Worm (Caenorhabditis elegans): ENCODE results near the gene shn-1.

Gene shn-1

DNA sequence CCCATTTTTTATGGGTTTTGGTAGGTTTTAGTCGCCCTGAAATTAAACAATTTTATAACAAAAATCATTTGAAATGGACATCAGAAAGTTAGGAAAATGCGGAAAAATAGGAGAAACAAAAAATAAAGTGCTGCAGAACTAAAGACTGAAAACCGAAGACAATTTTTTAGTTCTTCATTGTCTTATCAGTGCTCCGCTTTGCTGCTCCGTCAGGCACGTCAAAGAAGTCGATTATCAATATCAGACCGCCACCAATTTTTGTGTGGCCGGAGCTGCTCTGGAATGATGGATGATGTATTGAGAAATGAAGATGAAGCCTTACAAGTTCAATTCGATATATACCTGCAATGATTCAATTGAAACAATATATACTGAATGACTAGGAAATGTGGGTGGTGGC, 47.7 kb upstream of the shn-1 start, which contains the start of gene vha-6:
Gene vha-6 (minus strand): TSS at position 36 of the 400 bp plus-strand sequence.
- TF ChIP-seq madf-6 (GFP tag; IDR thresholded peaks at IDR 0.05) (no peak), ekl-4 (GFP tag; IDR thresholded peaks at IDR 0.05) (no peak), snpc-1.1 (tag; optimal IDR thresholded peaks at IDR 0.05; ENCODE audit: insufficient read depth) (no peak), unc-130 (GFP tag; optimal IDR thresholded peaks at IDR 0.05) (no peak), ccch-3 (GFP tag; optimal IDR thresholded peaks at IDR 0.05) (no peak), nhr-179 (tag; optimal IDR thresholded peaks at IDR 0.05) (no peak), nhr-80 (tag; optimal IDR thresholded peaks at IDR 0.05) (peak; percentile 96)

DNA sequence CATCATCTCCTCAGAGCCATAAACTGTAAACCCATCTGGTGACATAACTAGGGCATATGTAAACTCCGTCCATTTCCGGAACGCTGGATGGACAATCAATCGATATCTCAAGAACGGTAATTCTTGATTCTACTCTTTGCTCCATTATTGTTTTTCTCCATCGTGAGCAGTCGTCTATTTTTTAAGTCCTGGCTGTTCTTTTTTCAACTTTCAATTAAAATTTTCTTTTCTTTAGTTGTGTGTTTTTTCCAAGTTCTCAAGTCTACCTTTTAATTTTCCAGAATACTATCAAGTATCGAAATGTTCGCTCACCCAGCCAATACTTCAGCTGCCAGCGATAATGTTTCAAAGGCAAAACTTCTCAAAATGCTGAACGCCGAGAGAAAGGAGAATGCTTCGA, 43.2 kb upstream of the shn-1 start, which contains the start of gene C05D12.5:
Gene C05D12.5 (plus strand): TSS at position 301 of the 400 bp plus-strand sequence.
- TF ChIP-seq madf-8 (GFP tag; conservative IDR thresholded peaks at IDR 0.05) (no peak), B0019.2 (GFP tag; conservative IDR thresholded peaks at IDR 0.05) (no peak), xnd-1 (tag; optimal IDR thresholded peaks at IDR 0.05) (no peak), attf-5 (GFP tag; optimal IDR thresholded peaks at IDR 0.05) (no peak), F39B2.1 (GFP tag; IDR thresholded peaks at IDR 0.05) (no peak), Y79H2A.3 (GFP tag; conservative IDR thresholded peaks at IDR 0.05) (no peak), ceh-40 (GFP tag; IDR thresholded peaks at IDR 0.05) (no peak), zim-3 (tag; optimal IDR thresholded peaks at IDR 0.05) (no peak), hmg-1.2 (GFP tag; IDR thresholded peaks at IDR 0.05) (no peak), let-607 (tag; optimal IDR thresholded peaks at IDR 0.05) (no peak), F33H1.4 (GFP tag; IDR thresholded peaks at IDR 0.05) (no peak), F57A8.1 (GFP tag; optimal IDR thresholded peaks at IDR 0.05) (no peak), nfyb-1 (GFP tag; IDR thresholded peaks at IDR 0.05) (no peak), bed-1 (GFP tag; IDR thresholded peaks at IDR 0.05) (no peak), snpc-1.3 (tag; optimal IDR thresholded peaks at IDR 0.05; ENCODE audit: insufficient read depth) (no peak), C17E4.6 (GFP tag; IDR thresholded peaks at IDR 0.05) (no peak), ztf-6 (GFP tag; IDR thresholded peaks at IDR 0.05) (no peak), B0261.1 (tag; optimal IDR thresholded peaks at IDR 0.05) (no peak), madf-3 (GFP tag; IDR thresholded peaks at IDR 0.05) (no peak)

DNA sequence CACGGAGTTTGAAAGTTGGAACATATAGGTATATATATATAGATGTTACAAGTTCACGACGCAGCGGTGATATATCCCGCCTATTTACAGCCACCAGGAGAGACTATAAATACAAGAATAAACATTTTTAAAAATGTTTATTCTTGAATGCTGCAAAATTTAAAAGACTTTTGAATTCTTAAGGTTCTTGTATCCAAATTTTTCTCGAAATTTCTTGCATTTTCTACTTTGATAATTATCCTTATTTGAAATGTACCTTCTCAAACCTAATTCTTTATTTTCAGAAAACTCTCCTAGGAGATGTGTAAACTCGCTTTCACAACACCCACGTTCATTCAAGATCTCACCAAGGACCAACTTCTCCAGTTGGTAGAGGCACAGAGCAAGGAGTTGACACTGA, 40.8 kb upstream of the shn-1 start, which contains the start of gene C05D12.4:
Gene C05D12.4 (plus strand): TSS at position 301 of the 400 bp plus-strand sequence.
- no peak for TF ChIP-seq pha-4 (tag; optimal IDR thresholded peaks at IDR 0.05)
- no peak for TF ChIP-seq lag-1 (GFP tag; IDR thresholded peaks at IDR 0.05)
- TF ChIP-seq lir-1 (GFP tag; conservative IDR thresholded peaks at IDR 0.05), result no peak
- no peak for TF ChIP-seq ets-4 (GFP tag; optimal IDR thresholded peaks at IDR 0.05)
- TF ChIP-seq nhr-80 (tag; optimal IDR thresholded peaks at IDR 0.05), result no peak
- TF ChIP-seq ztf-3 (GFP tag; optimal IDR thresholded peaks at IDR 0.05), result no peak
- TF ChIP-seq dox-1 (GFP tag; IDR thresholded peaks at IDR 0.05), result no peak
- no peak for TF ChIP-seq tbp1 (GFP tag; optimal IDR thresholded peaks at IDR 0.05)

- TF ChIP-seq nhr-80 (tag; optimal IDR thresholded peaks at IDR 0.05), result peak; percentile 48
- no peak for TF ChIP-seq ZK185.1 (tag; optimal IDR thresholded peaks at IDR 0.05; ENCODE audit: poor library complexity, severe bottlenecking)
Measured at ce11 chrII:11428599-11428998, 37.8 kb upstream of the shn-1 start.

Data from whole organism, young adult.